Worm (Caenorhabditis elegans) whole organism, L4 larva: ENCODE results near the gene F33G12.6.

Experiments
- F26F4.8 ChIP-seq: fragments of 200-800 bp; sonication (Bioruptor generic); conservative IDR thresholded peaks from 2 replicates; pipeline ENCODE4 v1.3.6; 2022; ENCODE audit warnings: missing genetic modification characterization, missing compliant biosample characterization
- F44E2.7 ChIP-seq: fragments of 200-800 bp; sonication (Bioruptor generic); IDR thresholded peaks from 2 replicates; pipeline ENCODE4 v2.1.2; 2022; ENCODE audit warnings: missing genetic modification characterization, missing compliant biosample characterization
- R02D3.7 ChIP-seq: fragments of 150-350 bp; sonication (generic microtip); optimal IDR thresholded peaks from 3 replicates; lab custom pipeline; 2014; ENCODE audit warnings: missing biosample characterization, missing genetic modification characterization
- T26A8.4 ChIP-seq: fragments of 200-800 bp; sonication (Bioruptor generic); IDR thresholded peaks from 2 replicates; pipeline ENCODE4 v1.3.6; 2022; ENCODE audit warnings: missing genetic modification characterization, missing compliant biosample characterization
- Y5F2A.4 ChIP-seq: fragments of 200-800 bp; sonication (Bioruptor generic); optimal IDR thresholded peaks from 2 replicates; lab custom pipeline; 2018; ENCODE audit warnings: mild to moderate bottlenecking, missing genetic modification characterization, missing compliant biosample characterization
- Y75B8A.6 ChIP-seq: fragments of 200-800 bp; sonication (Bioruptor generic); IDR thresholded peaks from 2 replicates; pipeline ENCODE4 v1.3.6; 2022; ENCODE audit warnings: missing genetic modification reagents, missing genetic modification characterization, missing compliant biosample characterization
- ZK546.5 ChIP-seq, 2 experiments: sonication (generic microtip); optimal IDR thresholded peaks; 2 replicates each; lab custom pipeline; 2017; ENCODE audit warnings: missing biosample characterization in 2 of 2, missing genetic modification characterization in 2 of 2
- aha-1 ChIP-seq: fragments of 150-350 bp; peaks from one replicate; lab custom pipeline; 2014; ENCODE audit warnings: missing biosample characterization, missing genetic modification characterization
- aly-2 ChIP-seq: sonication (generic microtip); optimal IDR thresholded peaks from 2 replicates; lab custom pipeline; 2018; ENCODE audit warnings: missing biosample characterization, missing genetic modification characterization
- arid-1 ChIP-seq: fragments of 200-800 bp; sonication (Bioruptor generic); conservative IDR thresholded peaks from 2 replicates; pipeline ENCODE4 v1.3.6; 2022; ENCODE audit warnings: missing genetic modification reagents, missing genetic modification characterization, missing compliant biosample characterization
- ceh-82 ChIP-seq: sonication (generic microtip); optimal IDR thresholded peaks from 2 replicates; lab custom pipeline; 2017; ENCODE audit warnings: missing biosample characterization, missing genetic modification characterization
- ctbp-1 ChIP-seq: fragments of 200-800 bp; sonication (Bioruptor generic); IDR thresholded peaks from 2 replicates; pipeline ENCODE4 v1.3.6; 2022; ENCODE audit warnings: missing genetic modification reagents, missing genetic modification characterization, missing compliant biosample characterization
- daf-16 ChIP-seq, 3 experiments: sonication (generic microtip); optimal IDR thresholded peaks; 2 replicates each; lab custom pipeline; 2016 to 2017; ENCODE audit warnings: missing genetic modification characterization in 3 of 3, missing genetic modification reagents in 3 of 3, mild to moderate bottlenecking in 2 of 3, missing compliant biosample characterization in 2 of 3, missing biosample characterization in 1 of 3, moderate library complexity in 1 of 3
- daf-19 ChIP-seq: fragments of 200-800 bp; sonication (Bioruptor generic); conservative IDR thresholded peaks from 2 replicates; pipeline ENCODE4 v1.3.6; 2022; ENCODE audit warnings: missing genetic modification characterization, missing compliant biosample characterization
- dmd-9 ChIP-seq: fragments of 200-800 bp; sonication (Bioruptor generic); IDR thresholded peaks from 2 replicates; pipeline ENCODE4 v1.3.6; 2022; ENCODE audit warnings: missing genetic modification reagents, missing genetic modification characterization, missing compliant biosample characterization
- egl-43 ChIP-seq: fragments of 200-800 bp; sonication (Bioruptor generic); IDR thresholded peaks from 2 replicates; pipeline ENCODE4 v1.3.6; 2022; ENCODE audit warnings: missing genetic modification reagents, missing genetic modification characterization, missing compliant biosample characterization
- fkh-10 ChIP-seq: fragments of 150-350 bp; optimal IDR thresholded peaks from 2 replicates; lab custom pipeline; 2014; ENCODE audit warnings: missing biosample characterization, missing genetic modification reagents, missing genetic modification characterization
- fos-1 ChIP-seq: fragments of 150-350 bp; optimal IDR thresholded peaks from 2 replicates; lab custom pipeline; 2014; ENCODE audit warnings: missing biosample characterization, missing genetic modification characterization
- hif-1 ChIP-seq, 2 experiments: sonication (generic microtip); optimal IDR thresholded peaks; 2 replicates each; lab custom pipeline; 2016 to 2017; ENCODE audit warnings: missing compliant biosample characterization in 2 of 2, missing genetic modification characterization in 2 of 2, missing genetic modification reagents in 2 of 2, missing genotype in 2 of 2, mild to moderate bottlenecking in 1 of 2
- hmg-1.1 ChIP-seq: fragments of 200-800 bp; sonication (Bioruptor generic); IDR thresholded peaks from 2 replicates; pipeline ENCODE4 v1.3.6; 2022; ENCODE audit warnings: missing genetic modification reagents, missing genetic modification characterization, missing compliant biosample characterization
- lim-7 ChIP-seq: fragments of 200-800 bp; sonication (Bioruptor generic); IDR thresholded peaks from 2 replicates; pipeline ENCODE4 v1.3.6; 2022; ENCODE audit warnings: missing genetic modification characterization, missing compliant biosample characterization
- lin-13 ChIP-seq: fragments of 150-350 bp; optimal IDR thresholded peaks from 2 replicates; lab custom pipeline; 2014; ENCODE audit warnings: missing biosample characterization, missing genetic modification reagents, missing genetic modification characterization
- lin-15B ChIP-seq: fragments of 150-350 bp; sonication (generic microtip); optimal IDR thresholded peaks from 3 replicates; lab custom pipeline; 2014; ENCODE audit warnings: missing biosample characterization, missing genetic modification characterization
- lin-29 ChIP-seq: fragments of 200-800 bp; sonication (Bioruptor generic); IDR thresholded peaks from 2 replicates; pipeline ENCODE4 v1.3.6; 2022; ENCODE audit warnings: missing genetic modification reagents, missing genetic modification characterization, missing compliant biosample characterization
- lin-38 ChIP-seq: fragments of 200-800 bp; sonication (Bioruptor generic); IDR thresholded peaks from 2 replicates; pipeline ENCODE4 v1.3.6; 2022; ENCODE audit warnings: missing genetic modification reagents, missing genetic modification characterization, missing compliant biosample characterization
- lir-3 ChIP-seq: sonication (generic microtip); optimal IDR thresholded peaks from 2 replicates; lab custom pipeline; 2016; ENCODE audit warnings: mild to moderate bottlenecking, missing genetic modification characterization, missing compliant biosample characterization
- madf-5 ChIP-seq, 2 experiments: fragments of 200-800 bp; sonication (Bioruptor generic); IDR thresholded peaks; 2 replicates each; pipeline ENCODE4 v1.3.6; 2022; ENCODE audit warnings: missing compliant biosample characterization in 2 of 2, missing genetic modification characterization in 2 of 2
- mes-2 ChIP-seq: sonication (generic microtip); optimal IDR thresholded peaks from 2 replicates; lab custom pipeline; 2016; ENCODE audit warnings: missing genotype, mild to moderate bottlenecking, missing genetic modification characterization, missing compliant biosample characterization; ENCODE audit not compliant: poor library complexity, severe bottlenecking
- mxl-2 ChIP-seq: fragments of 200-800 bp; sonication (Bioruptor generic); conservative IDR thresholded peaks from 2 replicates; pipeline ENCODE4 v1.3.6; 2022; ENCODE audit warnings: missing genetic modification reagents, missing genetic modification characterization, missing compliant biosample characterization
- mxl-3 ChIP-seq: fragments of 200-800 bp; sonication (Bioruptor generic); optimal IDR thresholded peaks from 2 replicates; lab custom pipeline; 2018; ENCODE audit warnings: mild to moderate bottlenecking, missing genetic modification characterization, missing compliant biosample characterization
- nhr-102 ChIP-seq: sonication (generic microtip); optimal IDR thresholded peaks from 2 replicates; lab custom pipeline; 2016; ENCODE audit warnings: mild to moderate bottlenecking, missing genetic modification characterization, moderate library complexity, missing compliant biosample characterization
- nhr-111 ChIP-seq: fragments of 200-800 bp; sonication (Bioruptor generic); optimal IDR thresholded peaks from 2 replicates; lab custom pipeline; 2018; ENCODE audit warnings: mild to moderate bottlenecking, missing genetic modification characterization, missing compliant biosample characterization
- nhr-237 ChIP-seq: sonication (generic microtip); optimal IDR thresholded peaks from 2 replicates; lab custom pipeline; 2017; ENCODE audit warnings: missing biosample characterization, missing genetic modification characterization
- nhr-42 ChIP-seq: fragments of 200-800 bp; sonication (Bioruptor generic); IDR thresholded peaks from 2 replicates; pipeline ENCODE4 v1.3.6; 2022; ENCODE audit warnings: missing genetic modification characterization, missing compliant biosample characterization
- nhr-76 ChIP-seq: fragments of 150-350 bp; optimal IDR thresholded peaks from 2 replicates; lab custom pipeline; 2014; ENCODE audit warnings: missing biosample characterization, missing genetic modification characterization
- pqm-1 ChIP-seq: sonication (generic microtip); optimal IDR thresholded peaks from 2 replicates; lab custom pipeline; 2017; ENCODE audit warnings: missing biosample characterization, missing genetic modification characterization
- sdz-12 ChIP-seq: fragments of 200-800 bp; sonication (Bioruptor generic); optimal IDR thresholded peaks from 2 replicates; lab custom pipeline; 2018; ENCODE audit warnings: mild to moderate bottlenecking, missing genetic modification characterization, missing compliant biosample characterization
- set-16 ChIP-seq: fragments of 200-800 bp; sonication (Bioruptor generic); IDR thresholded peaks from 2 replicates; pipeline ENCODE4 v1.3.6; 2022; ENCODE audit warnings: missing genetic modification reagents, missing genetic modification characterization, missing compliant biosample characterization
- snpc-1.2 ChIP-seq: fragments of 200-800 bp; sonication (Bioruptor generic); IDR thresholded peaks from 2 replicates; pipeline ENCODE4 v1.3.6; 2022; ENCODE audit warnings: missing genetic modification reagents, missing genetic modification characterization, missing compliant biosample characterization
- spr-1 ChIP-seq: sonication (generic microtip); optimal IDR thresholded peaks from 2 replicates; lab custom pipeline; 2016; ENCODE audit warnings: mild to moderate bottlenecking, missing genetic modification characterization, missing compliant biosample characterization
- spr-3 ChIP-seq: fragments of 200-800 bp; sonication (Bioruptor generic); optimal IDR thresholded peaks from 2 replicates; lab custom pipeline; 2018; ENCODE audit warnings: mild to moderate bottlenecking, missing genetic modification characterization, missing compliant biosample characterization
- tra-1 ChIP-seq: fragments of 200-800 bp; sonication (Bioruptor generic); IDR thresholded peaks from 2 replicates; pipeline ENCODE4 v1.3.6; 2022; ENCODE audit warnings: missing genetic modification reagents, missing genetic modification characterization, missing compliant biosample characterization
- unc-39 ChIP-seq: sonication (generic microtip); optimal IDR thresholded peaks from 2 replicates; lab custom pipeline; 2017; ENCODE audit warnings: missing biosample characterization, missing genetic modification characterization
- zfp-3 ChIP-seq: fragments of 200-800 bp; sonication (Bioruptor generic); conservative IDR thresholded peaks from 2 replicates; pipeline ENCODE4 v1.3.6; 2022; ENCODE audit warnings: missing genetic modification reagents, missing genetic modification characterization, missing compliant biosample characterization
- zip-2 ChIP-seq: fragments of 150-350 bp; optimal IDR thresholded peaks from 2 replicates; lab custom pipeline; 2014; ENCODE audit warnings: missing biosample characterization, missing genetic modification characterization
- ztf-11 ChIP-seq: fragments of 150-350 bp; optimal IDR thresholded peaks from 2 replicates; lab custom pipeline; 2014; ENCODE audit warnings: missing biosample characterization, missing genetic modification characterization
- ztf-7 ChIP-seq: fragments of 150-350 bp; optimal IDR thresholded peaks from 2 replicates; lab custom pipeline; 2014; ENCODE audit warnings: missing biosample characterization, missing genetic modification characterization

Gene F33G12.6

ce11 chrII:5055129-5055666, 5.5 kb downstream of the F33G12.6 start, which contains the start of the genes ify-1 and rpl-22 (continued):
- TF ChIP-seq ceh-82 (tag; lab: Kevin White, UChicago), result no peak
- TF ChIP-seq pqm-1 (tag; lab: Kevin White, UChicago), result peak; percentile 14
- peak; percentile 82 for TF ChIP-seq spr-1 (tag; lab: Kevin White, UChicago)
- peak; percentile 87 for TF ChIP-seq lin-15B (tag; lab: Kevin White, UChicago)
- peak; percentile 57 for TF ChIP-seq zip-2
- no peak for TF ChIP-seq tra-1 (GFP tag; lab: Robert Waterston, UW)
- TF ChIP-seq lin-13 (GFP tag; lab: Kevin White, UChicago), result peak; percentile 89
- no peak for TF ChIP-seq ztf-11 (tag; lab: Kevin White, UChicago)
- 0 out of 2 replicates have a peak, but pooled peaks have one; percentile 35 for TF ChIP-seq dmd-9 (GFP tag; lab: Robert Waterston, UW)
- TF ChIP-seq T26A8.4 (GFP tag; lab: Robert Waterston, UW), result peak; percentile 86
- TF ChIP-seq lin-29, result no peak
- TF ChIP-seq F44E2.7 (GFP tag; lab: Robert Waterston, UW), result no peak
- TF ChIP-seq mxl-2 (GFP tag; lab: Robert Waterston, UW), result no peak
- no peak for TF ChIP-seq nhr-237 (tag; lab: Kevin White, UChicago)
- peak in 1 of 2 experiments; percentile 38 for TF ChIP-seq daf-16 (GFP tag; optimal IDR thresholded peaks at IDR 0.05; lab: Kevin White, UChicago)
- peak; percentile 84 for TF ChIP-seq daf-16 (tag; optimal IDR thresholded peaks at IDR 0.05; lab: Kevin White, UChicago)
- no peak for TF ChIP-seq lim-7
- TF ChIP-seq daf-19 (GFP tag; lab: Robert Waterston, UW), result no peak
- TF ChIP-seq nhr-111 (GFP tag; lab: Kevin White, UChicago), result no peak
- no peak for TF ChIP-seq unc-39 (tag; lab: Kevin White, UChicago)

DNA sequence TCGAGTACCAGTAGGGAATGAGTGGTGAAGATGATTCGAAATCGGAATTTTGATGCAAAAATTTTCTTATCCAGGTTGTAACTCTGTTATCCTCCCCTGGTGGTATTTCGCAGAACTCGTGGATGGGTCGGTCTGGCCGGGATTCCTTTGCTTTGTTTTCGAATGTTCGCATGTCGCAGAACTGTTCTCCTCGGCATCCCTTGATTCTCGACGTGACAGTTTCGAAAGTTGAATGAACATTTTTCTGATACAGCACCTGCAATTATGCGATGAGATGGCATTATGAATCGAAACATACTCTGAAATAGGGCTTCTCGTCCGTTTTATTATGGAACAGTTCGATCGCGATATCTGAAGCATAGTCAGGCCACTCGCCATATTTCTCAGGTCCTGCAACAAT, 6.5 kb downstream of the F33G12.6 start:
- TF ChIP-seq sdz-12 (GFP tag; lab: Kevin White, UChicago) (no peak), madf-5 (GFP tag; IDR thresholded peaks at IDR 0.05; lab: Robert Waterston, UW) (peak in 1 of 2 experiments; percentile 40; a peak in 1 of 4 replicates), R02D3.7 (tag; lab: Kevin White, UChicago) (no peak), ctbp-1 (peak; percentile 10; the same call in 1 of the 2 replicates), aly-2 (tag; lab: Kevin White, UChicago) (no peak), aha-1 (peak; percentile 21), lin-38 (GFP tag; lab: Robert Waterston, UW) (no peak), set-16 (GFP tag; lab: Robert Waterston, UW) (no peak), Y5F2A.4 (GFP tag; lab: Kevin White, UChicago) (no peak), zfp-3 (GFP tag; lab: Robert Waterston, UW) (0 out of 2 replicates have a peak, but pooled peaks have one; percentile 19)

ce11 chrII:5057315-5057714, 7.6 kb downstream of the F33G12.6 start:
- TF ChIP-seq tra-1 (GFP tag; lab: Robert Waterston, UW) (0 out of 2 replicates have a peak, but pooled peaks have one; percentile 35), nhr-76 (tag; lab: Kevin White, UChicago) (no peak), nhr-42 (GFP tag; lab: Robert Waterston, UW) (peak; percentile 72; the same call in 1 of the 2 replicates), nhr-237 (tag; lab: Kevin White, UChicago) (no peak), fkh-10 (no peak), nhr-102 (tag; lab: Kevin White, UChicago) (peak; percentile 60), lir-3 (no peak), ZK546.5 (tag; optimal IDR thresholded peaks at IDR 0.05; lab: Kevin White, UChicago) (no peak), Y75B8A.6 (GFP tag; lab: Robert Waterston, UW) (0 out of 2 replicates have a peak, but pooled peaks have one; percentile 11), egl-43 (GFP tag; lab: Robert Waterston, UW) (peak; percentile 88), mxl-3 (GFP tag; lab: Kevin White, UChicago) (peak; percentile 43), snpc-1.2 (GFP tag; lab: Robert Waterston, UW) (peak; percentile 77), F26F4.8 (GFP tag; lab: Robert Waterston, UW) (0 out of 2 replicates have a peak, but pooled peaks have one; percentile 27), ztf-7 (tag; lab: Kevin White, UChicago) (no peak), spr-3 (peak; percentile 40), fos-1 (no peak), hmg-1.1 (GFP tag; lab: Robert Waterston, UW) (peak; percentile 75), hif-1 (tag; optimal IDR thresholded peaks at IDR 0.05; lab: Kevin White, UChicago) (peak; percentile 12 to 14), arid-1 (GFP tag; lab: Robert Waterston, UW) (peak; percentile 83), mes-2 (tag; lab: Kevin White, UChicago) (peak; percentile 85), ctbp-1 (peak; percentile 39; the same call in 1 of the 2 replicates)
